Fruit fly (Drosophila melanogaster) whole organism, embryonic: ENCODE results near the gene eas.

Source experiments
- ATbp ChIP-seq: fragments of 200-800 bp; sonication (Bioruptor generic); optimal IDR thresholded peaks from 2 replicates; lab custom pipeline; 2017; ENCODE audit warnings: missing biosample characterization, mild to moderate bottlenecking, missing genetic modification characterization, missing genetic modification reagents
- Abd-B ChIP-seq: fragments of 200-800 bp; sonication (Bioruptor generic); optimal IDR thresholded peaks from 2 replicates; lab custom pipeline; 2018; ENCODE audit warnings: missing biosample characterization, mild to moderate bottlenecking, missing genetic modification characterization, moderate library complexity
- C15 ChIP-seq: fragments of 200-800 bp; sonication (Bioruptor generic); IDR thresholded peaks from 3 replicates; pipeline ENCODE4 v1.3.6; 2022; ENCODE audit warnings: missing biosample characterization, missing genetic modification characterization
- CG1024 ChIP-seq: fragments of 200-800 bp; sonication (Bioruptor generic); IDR thresholded peaks from 2 replicates; pipeline ENCODE4 v1.3.6; 2022; ENCODE audit warnings: missing biosample characterization, missing genetic modification characterization
- CG10267 ChIP-seq: fragments of 200-800 bp; sonication (Bioruptor generic); optimal IDR thresholded peaks from 2 replicates; lab custom pipeline; 2018; ENCODE audit warnings: missing biosample characterization, mild to moderate bottlenecking, missing genetic modification characterization, moderate library complexity
- CG10654 ChIP-seq: fragments of 200-800 bp; sonication (Bioruptor generic); optimal IDR thresholded peaks from 2 replicates; lab custom pipeline; 2016; ENCODE audit warnings: missing biosample characterization, missing genetic modification characterization
- CG11085 ChIP-seq: fragments of 200-800 bp; sonication (Bioruptor generic); IDR thresholded peaks from 2 replicates; pipeline ENCODE4 v1.3.6; 2022; ENCODE audit warnings: missing biosample characterization, missing genetic modification characterization
- CG11398 ChIP-seq: fragments of 200-800 bp; sonication (Bioruptor generic); optimal IDR thresholded peaks from 2 replicates; lab custom pipeline; 2016; ENCODE audit warnings: missing biosample characterization, missing genetic modification characterization
- CG14441 ChIP-seq: fragments of 200-800 bp; sonication (Bioruptor generic); IDR thresholded peaks from 2 replicates; pipeline ENCODE4 v1.3.6; 2022; ENCODE audit warnings: missing biosample characterization, missing genetic modification characterization
- CG16815 ChIP-seq: fragments of 200-800 bp; sonication (Bioruptor generic); optimal IDR thresholded peaks from 3 replicates; lab custom pipeline; 2017; ENCODE audit warnings: missing biosample characterization, mild to moderate bottlenecking, missing genetic modification characterization
- CG18476 ChIP-seq: fragments of 200-800 bp; sonication (Bioruptor generic); optimal IDR thresholded peaks from 2 replicates; lab custom pipeline; 2016; ENCODE audit warnings: missing biosample characterization, mild to moderate bottlenecking, missing genetic modification characterization
- CG2889 ChIP-seq: fragments of 200-800 bp; sonication (Bioruptor generic); IDR thresholded peaks from 3 replicates; pipeline ENCODE4 v1.3.6; 2022; ENCODE audit warnings: missing biosample characterization, missing genetic modification characterization
- CG3163 ChIP-seq: fragments of 200-800 bp; sonication (Bioruptor generic); optimal IDR thresholded peaks from 3 replicates; lab custom pipeline; 2016; ENCODE audit warnings: missing biosample characterization, missing genetic modification characterization
- CG32532 ChIP-seq: fragments of 200-800 bp; sonication (Bioruptor generic); IDR thresholded peaks from 2 replicates; pipeline ENCODE4 v1.3.6; 2022; ENCODE audit warnings: missing biosample characterization, missing genetic modification characterization
- CG32772 ChIP-seq: fragments of 200-800 bp; sonication (Bioruptor generic); IDR thresholded peaks from 2 replicates; pipeline ENCODE4 v1.3.6; 2022; ENCODE audit warnings: missing biosample characterization, missing genetic modification characterization
- CG33557 ChIP-seq: fragments of 200-800 bp; sonication (Bioruptor generic); optimal IDR thresholded peaks from 2 replicates; lab custom pipeline; 2019; ENCODE audit warnings: missing biosample characterization, mild to moderate bottlenecking, missing genetic modification characterization, moderate library complexity
- CG34224 ChIP-seq: fragments of 200-800 bp; sonication (Bioruptor generic); IDR thresholded peaks from 3 replicates; pipeline ENCODE4 v1.3.6; 2022; ENCODE audit warnings: missing biosample characterization, missing genetic modification characterization; ENCODE audit not compliant: partially characterized antibody
- CG34376 ChIP-seq: fragments of 200-800 bp; sonication (Bioruptor generic); optimal IDR thresholded peaks from 2 replicates; lab custom pipeline; 2018; ENCODE audit warnings: missing biosample characterization, mild to moderate bottlenecking, missing genetic modification characterization
- CG42726 ChIP-seq: fragments of 200-800 bp; sonication (Bioruptor generic); IDR thresholded peaks from 2 replicates; pipeline ENCODE4 v1.3.6; 2022; ENCODE audit warnings: missing biosample characterization, missing genetic modification characterization; ENCODE audit not compliant: partially characterized antibody
- CG4424 ChIP-seq: fragments of 200-800 bp; sonication (Bioruptor generic); optimal IDR thresholded peaks from 3 replicates; lab custom pipeline; 2016; ENCODE audit warnings: missing biosample characterization, missing genetic modification characterization
- CG6689 ChIP-seq: fragments of 200-800 bp; sonication (Bioruptor generic); IDR thresholded peaks from 2 replicates; pipeline ENCODE4 v1.3.6; 2022; ENCODE audit warnings: missing biosample characterization, missing genetic modification characterization
- CG7786 ChIP-seq: fragments of 200-800 bp; sonication (Bioruptor generic); optimal IDR thresholded peaks from 2 replicates; lab custom pipeline; 2016; ENCODE audit warnings: missing biosample characterization, missing genetic modification characterization
- CG7839 ChIP-seq: fragments of 200-800 bp; sonication (Bioruptor generic); optimal IDR thresholded peaks from 3 replicates; lab custom pipeline; 2018; ENCODE audit warnings: missing biosample characterization, mild to moderate bottlenecking, missing genetic modification characterization, moderate library complexity
- CG8089 ChIP-seq: fragments of 200-800 bp; sonication (Bioruptor generic); optimal IDR thresholded peaks from 3 replicates; lab custom pipeline; 2016; ENCODE audit warnings: missing biosample characterization, missing genetic modification characterization
- CG8924 ChIP-seq: fragments of 200-800 bp; optimal IDR thresholded peaks from 3 replicates; lab custom pipeline; 2019; ENCODE audit warnings: missing biosample characterization, mild to moderate bottlenecking, missing genetic modification characterization, moderate library complexity
- CHES-1-like ChIP-seq: fragments of 200-800 bp; sonication (Bioruptor generic); optimal IDR thresholded peaks from 2 replicates; lab custom pipeline; 2016; ENCODE audit warnings: missing biosample characterization, missing genetic modification characterization
- Fer3 ChIP-seq: fragments of 200-800 bp; sonication (Bioruptor generic); optimal IDR thresholded peaks from 2 replicates; lab custom pipeline; 2018; ENCODE audit warnings: missing biosample characterization, mild to moderate bottlenecking, missing genetic modification characterization, moderate library complexity
- GATAe ChIP-seq: fragments of 200-800 bp; sonication (Bioruptor generic); conservative IDR thresholded peaks from 2 replicates; pipeline ENCODE4 v1.3.6; 2022; ENCODE audit warnings: missing biosample characterization, missing genetic modification characterization
- H15 ChIP-seq: fragments of 200-800 bp; sonication (Bioruptor generic); IDR thresholded peaks from 3 replicates; pipeline ENCODE4 v1.3.6; 2022; ENCODE audit warnings: missing biosample characterization, missing genetic modification characterization
- Oaz ChIP-seq: fragments of 200-800 bp; sonication (Bioruptor generic); IDR thresholded peaks from 2 replicates; pipeline ENCODE4 v1.3.6; 2022; ENCODE audit warnings: missing biosample characterization, missing genetic modification characterization
- PHDP ChIP-seq: fragments of 200-800 bp; sonication (Bioruptor generic); optimal IDR thresholded peaks from 3 replicates; lab custom pipeline; 2018; ENCODE audit warnings: missing biosample characterization, mild to moderate bottlenecking, missing genetic modification characterization, moderate library complexity
- Sin3A ChIP-seq: fragments of >200 bp; optimal IDR thresholded peaks from 2 replicates; lab custom pipeline; 2018
- Sox102F ChIP-seq: fragments of 200-800 bp; sonication (Bioruptor generic); optimal IDR thresholded peaks from 2 replicates; lab custom pipeline; 2018; ENCODE audit warnings: missing biosample characterization, mild to moderate bottlenecking, missing genetic modification characterization, moderate library complexity
- Spps ChIP-seq: fragments of 200-800 bp; sonication (Bioruptor generic); optimal IDR thresholded peaks from 2 replicates; lab custom pipeline; 2018; ENCODE audit warnings: missing biosample characterization, mild to moderate bottlenecking, missing genetic modification characterization
- ara ChIP-seq: fragments of 200-800 bp; sonication (Bioruptor generic); IDR thresholded peaks from 2 replicates; pipeline ENCODE4 v1.3.6; 2022; ENCODE audit warnings: missing biosample characterization, missing genetic modification characterization
- br ChIP-seq: fragments of >200 bp; optimal IDR thresholded peaks from 2 replicates; lab custom pipeline; 2017
- exex ChIP-seq: fragments of 200-800 bp; sonication (Bioruptor generic); optimal IDR thresholded peaks from 4 replicates; lab custom pipeline; 2018; ENCODE audit warnings: missing biosample characterization, mild to moderate bottlenecking, missing genetic modification characterization, moderate library complexity
- fd102C ChIP-seq: fragments of 200-800 bp; sonication (Bioruptor generic); optimal IDR thresholded peaks from 2 replicates; lab custom pipeline; 2018; ENCODE audit warnings: missing biosample characterization, mild to moderate bottlenecking, missing genetic modification characterization, moderate library complexity
- ftz-f1 ChIP-seq: fragments of 200-800 bp; sonication (Bioruptor generic); optimal IDR thresholded peaks from 2 replicates; lab custom pipeline; 2016; ENCODE audit warnings: missing biosample characterization, missing genetic modification characterization
- fu2 ChIP-seq: fragments of 200-800 bp; sonication (Bioruptor generic); optimal IDR thresholded peaks from 2 replicates; lab custom pipeline; 2016; ENCODE audit warnings: missing biosample characterization, missing genetic modification characterization
- klu ChIP-seq: fragments of 200-800 bp; sonication (Bioruptor generic); IDR thresholded peaks from 2 replicates; pipeline ENCODE4 v1.3.6; 2022; ENCODE audit warnings: missing biosample characterization, missing genetic modification characterization
- mam ChIP-seq: fragments of 200-800 bp; sonication (Bioruptor generic); optimal IDR thresholded peaks from 3 replicates; lab custom pipeline; 2016; ENCODE audit warnings: missing biosample characterization, missing genetic modification characterization
- nau ChIP-seq: fragments of 200-800 bp; sonication (Bioruptor generic); optimal IDR thresholded peaks from 3 replicates; lab custom pipeline; 2017; ENCODE audit warnings: missing biosample characterization, mild to moderate bottlenecking, missing genetic modification characterization, missing genetic modification reagents
- p53 ChIP-seq: fragments of 200-800 bp; sonication (Bioruptor generic); optimal IDR thresholded peaks from 2 replicates; lab custom pipeline; 2016; ENCODE audit warnings: missing biosample characterization, missing genetic modification characterization
- repo ChIP-seq: fragments of 200-800 bp; sonication (Bioruptor generic); optimal IDR thresholded peaks from 2 replicates; lab custom pipeline; 2016; ENCODE audit warnings: missing biosample characterization, missing genetic modification characterization
- sd ChIP-seq: fragments of 200-800 bp; sonication (Bioruptor generic); optimal IDR thresholded peaks from 3 replicates; lab custom pipeline; 2018; ENCODE audit warnings: missing biosample characterization, mild to moderate bottlenecking, missing genetic modification characterization, moderate library complexity
- slbo ChIP-seq: fragments of 200-800 bp; sonication (Bioruptor generic); IDR thresholded peaks from 2 replicates; pipeline ENCODE4 v1.3.6; 2022; ENCODE audit warnings: missing biosample characterization, missing genetic modification characterization
- tna ChIP-seq: fragments of 200-800 bp; sonication (Bioruptor generic); IDR thresholded peaks from 2 replicates; pipeline ENCODE4 v1.3.6; 2022; ENCODE audit warnings: missing biosample characterization, missing genetic modification characterization; ENCODE audit not compliant: partially characterized antibody
- unc-4 ChIP-seq: fragments of 200-800 bp; sonication (Bioruptor generic); IDR thresholded peaks from 2 replicates; pipeline ENCODE4 v1.3.6; 2022; ENCODE audit warnings: missing biosample characterization, missing genetic modification characterization; ENCODE audit not compliant: partially characterized antibody
- vfl ChIP-seq: fragments of 200-800 bp; sonication (Bioruptor generic); optimal IDR thresholded peaks from 2 replicates; lab custom pipeline; 2016; ENCODE audit warnings: missing biosample characterization, missing genetic modification characterization

Gene eas

dm6 chrX:16296423-16297292 lies 18.5 kb downstream of the eas start, which contains the start of gene CG3632 (continued):
- TF ChIP-seq CG34376 (GFP tag; lab: Kevin White, UChicago) = peak; percentile 37
- no peak for TF ChIP-seq Oaz (GFP tag; lab: Robert Waterston, UW)
- TF ChIP-seq CG32532 (GFP tag; lab: Robert Waterston, UW) = peak; percentile 47
- TF ChIP-seq CHES-1-like (GFP tag; lab: Kevin White, UChicago) = peak; percentile 39
- TF ChIP-seq CG33557 (GFP tag; lab: Kevin White, UChicago) = no peak
- TF ChIP-seq CG32772 (GFP tag; lab: Robert Waterston, UW) = no peak
- no peak for TF ChIP-seq Fer3
- TF ChIP-seq CG14441 (GFP tag; lab: Robert Waterston, UW) = peak; percentile 61
- TF ChIP-seq CG1024 (GFP tag; lab: Robert Waterston, UW) = no peak
- peak; percentile 61 for TF ChIP-seq CG7786 (GFP tag; lab: Kevin White, UChicago)
- peak; percentile 16 for TF ChIP-seq p53
- peak; percentile 93 for TF ChIP-seq CG10267 (tag; lab: Kevin White, UChicago)
- TF ChIP-seq CG6689 = no peak
- no peak for TF ChIP-seq PHDP (tag; lab: Kevin White, UChicago)
- no peak for TF ChIP-seq H15 (GFP tag; lab: Robert Waterston, UW)
- TF ChIP-seq unc-4 (GFP tag; lab: Robert Waterston, UW) = peak; percentile 78
- TF ChIP-seq CG7839 (tag; lab: Kevin White, UChicago) = no peak
- peak; percentile 55 for TF ChIP-seq repo
- peak; percentile 58 for TF ChIP-seq CG8924 (tag; lab: Kevin White, UChicago)
- TF ChIP-seq mam (GFP tag; lab: Kevin White, UChicago) = peak; percentile 62
- no peak for TF ChIP-seq nau (GFP tag; lab: Kevin White, UChicago)
- peak; percentile 20 for TF ChIP-seq CG10654 (GFP tag; lab: Kevin White, UChicago)
- no peak for TF ChIP-seq Spps
- TF ChIP-seq CG8089 (GFP tag; lab: Kevin White, UChicago) = no peak
- TF ChIP-seq CG11085 = peak; percentile 38; the same call in 1 of the 2 replicates
- peak; percentile 1 for TF ChIP-seq ftz-f1 (GFP tag; lab: Kevin White, UChicago)
- no peak for TF ChIP-seq C15 (GFP tag; lab: Robert Waterston, UW)
- TF ChIP-seq fd102C (GFP tag; lab: Kevin White, UChicago) = no peak
- peak; percentile 15 for TF ChIP-seq fu2
- TF ChIP-seq CG16815 (GFP tag; lab: Kevin White, UChicago) = no peak
- TF ChIP-seq Sin3A = peak; percentile 54
- TF ChIP-seq Abd-B (GFP tag; lab: Kevin White, UChicago) = no peak
- no peak for TF ChIP-seq klu (GFP tag; lab: Robert Waterston, UW)
- TF ChIP-seq CG4424 (GFP tag; lab: Kevin White, UChicago) = no peak
- TF ChIP-seq sd (tag; lab: Kevin White, UChicago) = peak; percentile 64
- no peak for TF ChIP-seq Sox102F
- TF ChIP-seq CG42726 (GFP tag; lab: Robert Waterston, UW) = peak; percentile 74; the same call in 1 of the 2 replicates
- TF ChIP-seq CG3163 (GFP tag; lab: Kevin White, UChicago) = peak; percentile 18
- no peak for TF ChIP-seq CG2889 (GFP tag; lab: Robert Waterston, UW)
- TF ChIP-seq exex (tag; lab: Kevin White, UChicago) = no peak
- peak; percentile 18 for TF ChIP-seq CG11398 (GFP tag; lab: Kevin White, UChicago)
- TF ChIP-seq slbo (GFP tag; lab: Robert Waterston, UW) = peak; percentile 63; the same call in 1 of the 2 replicates
- TF ChIP-seq CG18476 (GFP tag; lab: Kevin White, UChicago) = no peak
- peak; percentile 73 for TF ChIP-seq tna (GFP tag; lab: Robert Waterston, UW)
- TF ChIP-seq vfl (GFP tag; lab: Kevin White, UChicago) = peak; percentile 42
- TF ChIP-seq CG34224 (GFP tag; lab: Robert Waterston, UW) = peak; percentile 78
- TF ChIP-seq GATAe (GFP tag; lab: Robert Waterston, UW) = no peak
- TF ChIP-seq ara (GFP tag; lab: Robert Waterston, UW) = no peak
- TF ChIP-seq br = no peak
- TF ChIP-seq ATbp (GFP tag; lab: Kevin White, UChicago) = no peak
